Worm (Caenorhabditis elegans) whole organism, midembryonic: ENCODE measurements around the gene F31F7.2.

Experiments
- T22C8.4 ChIP-seq: fragments of 200-800 bp; sonication (Bioruptor generic); IDR thresholded peaks from 2 replicates; pipeline ENCODE4 v1.3.6; 2022; ENCODE audit warnings: missing genetic modification characterization, missing compliant biosample characterization
- cog-1 ChIP-seq: sonication (generic microtip); optimal IDR thresholded peaks from 2 replicates; lab custom pipeline; 2016; ENCODE audit warnings: missing genetic modification characterization, missing compliant biosample characterization
- flt-1 ChIP-seq: fragments of 200-800 bp; sonication (Bioruptor generic); IDR thresholded peaks from 2 replicates; pipeline ENCODE4 v1.3.6; 2022; ENCODE audit warnings: missing genetic modification characterization, missing compliant biosample characterization
- klf-2 ChIP-seq: fragments of 200-800 bp; sonication (Bioruptor generic); conservative IDR thresholded peaks from 2 replicates; pipeline ENCODE4 v1.3.6; 2022; ENCODE audit warnings: missing genetic modification reagents, missing genetic modification characterization, missing compliant biosample characterization
- med-1 ChIP-seq: sonication (generic microtip); optimal IDR thresholded peaks from 2 replicates; lab custom pipeline; 2017; ENCODE audit warnings: missing genetic modification characterization, mild to moderate bottlenecking, missing compliant biosample characterization, antibody characterized with exemption, missing genetic modification reagents; ENCODE audit not compliant: insufficient read depth
- ref-1 ChIP-seq: fragments of 200-800 bp; sonication (Bioruptor generic); conservative IDR thresholded peaks from 2 replicates; pipeline ENCODE4 v1.3.6; 2022; ENCODE audit warnings: missing genetic modification reagents, missing genetic modification characterization, missing compliant biosample characterization
- tab-1 ChIP-seq: fragments of 200-800 bp; sonication (Bioruptor generic); IDR thresholded peaks from 2 replicates; pipeline ENCODE4 v1.3.6; 2022; ENCODE audit warnings: missing genetic modification characterization, missing compliant biosample characterization
- ztf-23 ChIP-seq: fragments of 200-800 bp; sonication (Bioruptor generic); IDR thresholded peaks from 2 replicates; pipeline ENCODE4 v1.3.6; 2022; ENCODE audit warnings: missing genetic modification reagents, missing genetic modification characterization, missing compliant biosample characterization
- ztf-29 ChIP-seq: fragments of 200-800 bp; sonication (Bioruptor generic); IDR thresholded peaks from 2 replicates; pipeline ENCODE4 v1.3.6; 2022; ENCODE audit warnings: missing genetic modification reagents, missing genetic modification characterization, missing compliant biosample characterization

Gene F31F7.2

DNA sequence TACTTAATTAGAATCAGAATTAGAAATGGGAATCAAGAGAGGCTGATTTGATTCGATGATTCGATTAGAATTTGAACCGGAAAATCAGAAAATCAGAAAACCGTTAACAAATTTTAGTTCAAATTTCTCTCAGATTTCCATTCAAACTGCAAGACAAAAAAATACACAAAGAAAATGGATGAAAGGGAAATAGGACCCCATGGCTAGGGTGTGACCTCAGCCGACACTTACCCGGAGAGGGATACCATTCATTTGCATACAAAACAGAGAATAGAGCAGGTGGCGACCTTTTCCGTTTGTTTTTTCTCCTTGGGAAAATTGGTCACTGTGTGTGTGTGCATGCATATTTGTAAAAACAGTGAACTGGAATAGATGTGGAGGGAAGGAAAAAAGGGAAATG is 36.7 kb upstream of the F31F7.2 start:
- TF ChIP-seq med-1 (GFP tag; lab: Kevin White, UChicago) (no peak), T22C8.4 (GFP tag; lab: Robert Waterston, UW) (no peak), ztf-29 (GFP tag; lab: Robert Waterston, UW) (no peak), cog-1 (tag; lab: Kevin White, UChicago) (no peak), ref-1 (GFP tag; lab: Robert Waterston, UW) (no peak), ztf-23 (GFP tag; lab: Robert Waterston, UW) (no peak), klf-2 (GFP tag; lab: Robert Waterston, UW) (no peak), tab-1 (GFP tag; lab: Robert Waterston, UW) (no peak), flt-1 (GFP tag; lab: Robert Waterston, UW) (no peak)

DNA sequence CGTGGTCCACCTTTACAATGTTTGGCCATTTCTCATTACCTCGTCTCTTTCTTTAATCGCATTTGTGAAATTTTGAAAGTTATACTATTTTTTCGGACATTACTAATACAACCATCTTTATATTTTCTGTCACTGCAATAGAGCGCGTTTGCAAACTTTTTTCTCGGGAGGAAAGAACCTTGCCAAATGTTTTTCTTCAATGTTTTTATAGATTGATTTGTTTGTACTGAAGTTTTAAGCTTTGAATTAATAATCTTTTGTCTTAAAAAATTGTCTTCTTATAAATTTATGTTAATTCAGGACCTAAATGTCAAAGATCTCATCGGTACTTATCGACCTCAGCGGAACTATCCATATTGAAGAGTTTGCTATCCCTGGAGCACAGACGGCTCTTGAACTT is 35.8 kb upstream of the F31F7.2 start, which contains the start of gene K08B12.3:
TSS of gene K08B12.3 (plus strand) at position 301 of the 400 bp plus-strand sequence.
- no peak for TF ChIP-seq T22C8.4 (GFP tag; lab: Robert Waterston, UW)
- TF ChIP-seq ztf-29 (GFP tag; lab: Robert Waterston, UW), result no peak
- TF ChIP-seq med-1 (GFP tag; lab: Kevin White, UChicago), result no peak
- no peak for TF ChIP-seq tab-1 (GFP tag; lab: Robert Waterston, UW)
- no peak for TF ChIP-seq cog-1 (tag; lab: Kevin White, UChicago)
- TF ChIP-seq flt-1 (GFP tag; lab: Robert Waterston, UW), result no peak
- TF ChIP-seq ref-1 (GFP tag; lab: Robert Waterston, UW), result no peak
- TF ChIP-seq ztf-23 (GFP tag; lab: Robert Waterston, UW), result no peak
- TF ChIP-seq klf-2 (GFP tag; lab: Robert Waterston, UW), result no peak

DNA sequence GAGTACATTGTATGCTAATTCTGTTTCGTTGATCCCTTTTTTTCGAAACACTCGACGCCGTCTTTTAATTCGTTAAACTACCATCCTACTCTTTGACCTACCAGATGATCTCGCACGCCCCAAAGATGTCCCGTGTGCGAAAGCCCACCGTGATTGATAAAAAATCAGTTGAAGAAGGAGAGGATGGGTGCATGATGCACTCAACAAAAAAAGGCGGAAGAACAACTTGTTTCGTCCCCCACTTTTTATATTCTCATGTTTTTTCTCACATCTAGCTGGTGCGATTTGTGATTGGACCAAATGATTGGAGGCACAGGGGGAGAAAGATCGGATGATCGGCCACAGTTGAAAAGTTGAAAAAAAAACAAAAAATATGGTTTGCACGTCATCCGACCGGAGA is 32.3 kb upstream of the F31F7.2 start:
- no peak for TF ChIP-seq med-1 (GFP tag; lab: Kevin White, UChicago)
- TF ChIP-seq T22C8.4 (GFP tag; lab: Robert Waterston, UW), result no peak
- no peak for TF ChIP-seq klf-2 (GFP tag; lab: Robert Waterston, UW)
- TF ChIP-seq ztf-23 (GFP tag; lab: Robert Waterston, UW), result no peak
- TF ChIP-seq cog-1 (tag; lab: Kevin White, UChicago), result no peak
- no peak for TF ChIP-seq flt-1 (GFP tag; lab: Robert Waterston, UW)
- TF ChIP-seq ztf-29 (GFP tag; lab: Robert Waterston, UW), result no peak
- no peak for TF ChIP-seq ref-1 (GFP tag; lab: Robert Waterston, UW)
- TF ChIP-seq tab-1 (GFP tag; lab: Robert Waterston, UW), result no peak

DNA sequence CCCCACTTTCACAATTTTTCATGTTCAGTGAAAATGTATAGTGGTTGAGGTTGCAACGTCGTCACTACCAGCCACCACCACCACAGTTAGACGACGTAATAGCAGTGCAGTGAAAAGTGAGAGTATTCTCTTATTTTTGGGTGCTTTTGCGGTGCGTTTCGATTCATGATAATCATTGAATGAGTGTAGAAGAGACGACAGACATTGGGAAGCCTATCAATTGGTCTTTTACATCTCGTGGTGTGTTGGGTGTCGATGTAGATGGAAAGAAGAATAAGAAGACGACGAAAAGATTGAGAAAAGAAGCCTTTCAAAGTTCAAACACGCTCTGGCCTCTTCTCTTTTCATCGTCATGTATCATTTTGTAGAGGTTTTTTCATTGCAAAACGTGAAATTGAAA is 30.8 kb upstream of the F31F7.2 start:
- TF ChIP-seq flt-1 (GFP tag; lab: Robert Waterston, UW) (no peak), ztf-23 (GFP tag; lab: Robert Waterston, UW) (no peak), klf-2 (GFP tag; lab: Robert Waterston, UW) (no peak), tab-1 (GFP tag; lab: Robert Waterston, UW) (no peak), ref-1 (GFP tag; lab: Robert Waterston, UW) (no peak), med-1 (GFP tag; lab: Kevin White, UChicago) (no peak), T22C8.4 (GFP tag; lab: Robert Waterston, UW) (no peak), cog-1 (tag; lab: Kevin White, UChicago) (no peak), ztf-29 (GFP tag; lab: Robert Waterston, UW) (no peak)

DNA sequence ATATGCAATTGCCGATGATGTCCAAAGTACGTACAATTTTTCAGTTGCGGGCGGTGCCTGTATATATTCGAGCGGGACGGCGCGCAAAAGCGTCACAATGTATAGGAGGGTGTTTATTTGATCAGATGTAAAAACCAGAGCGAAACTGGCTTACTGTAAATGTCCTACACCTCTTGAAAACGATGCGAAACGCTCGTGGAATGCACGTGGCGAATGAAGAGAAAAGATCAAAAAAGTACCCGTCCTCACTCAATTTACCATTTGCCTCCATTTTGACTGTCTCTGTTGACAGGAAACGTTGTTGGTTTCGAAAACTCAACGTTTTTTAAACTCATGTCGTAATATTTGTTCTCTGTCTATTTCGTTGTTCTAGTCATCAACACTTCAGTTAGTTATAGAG is 29.9 kb upstream of the F31F7.2 start:
- TF ChIP-seq ref-1 (GFP tag; lab: Robert Waterston, UW), result no peak
- TF ChIP-seq ztf-23 (GFP tag; lab: Robert Waterston, UW), result no peak
- no peak for TF ChIP-seq ztf-29 (GFP tag; lab: Robert Waterston, UW)
- no peak for TF ChIP-seq flt-1 (GFP tag; lab: Robert Waterston, UW)
- no peak for TF ChIP-seq tab-1 (GFP tag; lab: Robert Waterston, UW)
- TF ChIP-seq med-1 (GFP tag; lab: Kevin White, UChicago), result no peak
- no peak for TF ChIP-seq cog-1 (tag; lab: Kevin White, UChicago)
- no peak for TF ChIP-seq klf-2 (GFP tag; lab: Robert Waterston, UW)
- no peak for TF ChIP-seq T22C8.4 (GFP tag; lab: Robert Waterston, UW)

DNA sequence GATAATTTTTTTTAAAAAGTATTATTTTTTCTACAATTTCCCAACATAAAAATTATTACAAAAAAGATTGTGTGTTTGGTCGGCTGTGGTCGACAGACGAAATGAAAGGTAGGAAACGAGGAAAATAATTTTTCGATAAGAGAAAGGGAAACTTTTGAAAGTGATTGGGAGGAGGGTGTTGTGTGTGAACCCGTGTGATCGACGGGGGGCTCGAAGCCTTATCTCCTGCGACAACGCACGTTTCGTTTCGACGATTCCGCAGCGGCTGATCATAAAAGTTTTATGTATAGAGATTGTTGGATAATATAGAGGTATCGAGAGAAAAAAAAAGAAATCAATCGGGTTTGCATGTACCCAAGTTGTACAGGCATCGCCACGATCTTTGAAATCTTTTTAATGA is 27.4 kb upstream of the F31F7.2 start:
- no peak for TF ChIP-seq med-1 (GFP tag; lab: Kevin White, UChicago)

DNA sequence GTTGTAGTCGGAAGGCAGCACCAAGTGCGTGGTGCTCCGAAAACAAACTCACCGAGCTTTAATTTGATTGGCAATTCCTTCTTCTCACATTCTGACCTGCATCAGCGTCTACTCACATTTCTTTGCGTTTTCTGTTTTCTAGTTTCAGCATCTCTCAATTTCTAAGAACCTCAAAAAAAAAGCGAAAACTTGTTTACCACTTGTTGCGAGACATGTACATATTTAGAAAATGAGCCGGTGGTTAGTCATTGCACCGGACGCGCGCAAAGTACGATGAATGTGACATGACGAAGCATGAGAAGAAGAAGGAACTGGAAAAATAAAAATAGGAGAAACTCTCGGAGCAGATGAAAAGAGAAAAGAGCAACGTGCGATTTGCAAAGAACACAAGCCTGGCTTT is 26.0 kb upstream of the F31F7.2 start:
- TF ChIP-seq klf-2 (GFP tag; lab: Robert Waterston, UW), result no peak

DNA sequence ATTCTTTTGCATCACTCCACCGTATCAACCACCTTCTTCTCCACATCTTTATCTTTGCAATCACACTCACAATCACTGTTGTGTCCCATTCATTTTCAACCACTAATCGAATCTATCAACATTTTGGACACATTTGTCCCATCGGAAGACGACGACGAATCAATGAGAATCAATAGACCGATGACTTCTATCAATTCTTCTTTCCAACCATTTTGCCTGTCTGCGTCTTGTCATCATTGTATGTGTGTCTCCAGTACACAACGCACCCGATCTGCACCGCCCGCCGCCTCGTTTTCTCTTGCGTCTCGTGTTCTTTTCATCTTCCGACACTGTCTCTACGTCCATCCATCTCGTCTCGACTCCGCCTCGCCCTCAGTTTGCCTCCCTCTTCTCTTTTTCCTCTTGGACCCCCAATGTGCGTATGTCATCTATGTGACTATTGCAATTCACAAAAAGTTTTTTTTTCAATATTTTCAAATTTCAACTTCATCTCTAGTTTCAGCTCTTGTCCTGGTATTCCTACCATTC is 24.1 kb upstream of the F31F7.2 start, which contains the start of gene dmd-7:
TSS of gene dmd-7 (plus strand) at position 478 of the 528 bp plus-strand sequence.
- TF ChIP-seq T22C8.4 (GFP tag; lab: Robert Waterston, UW), result no peak
- TF ChIP-seq tab-1 (GFP tag; lab: Robert Waterston, UW), result 0 out of 2 replicates have a peak, but pooled peaks have one; percentile 9

DNA sequence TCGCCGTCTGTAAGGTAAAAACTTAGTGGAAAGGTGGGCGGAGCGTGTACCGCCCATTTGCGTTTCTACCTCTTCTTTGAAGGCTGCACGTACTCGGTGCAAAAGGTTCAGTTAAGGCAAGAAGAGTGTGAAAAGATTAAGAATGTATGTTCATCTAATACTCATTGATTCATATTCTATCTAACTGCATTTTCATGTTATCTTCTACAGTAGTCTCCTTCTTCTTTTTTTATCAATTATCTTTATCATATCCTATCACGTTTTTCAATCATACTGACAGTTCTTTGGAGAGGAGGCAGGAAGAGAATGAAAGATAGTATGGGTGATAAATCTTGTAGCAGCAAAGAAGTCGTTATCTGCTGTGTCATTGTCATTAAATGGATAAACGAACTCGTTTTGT is 23.3 kb upstream of the F31F7.2 start:
- TF ChIP-seq med-1 (GFP tag; lab: Kevin White, UChicago), result no peak
- TF ChIP-seq cog-1 (tag; lab: Kevin White, UChicago), result no peak
- no peak for TF ChIP-seq tab-1 (GFP tag; lab: Robert Waterston, UW)
- TF ChIP-seq ztf-23 (GFP tag; lab: Robert Waterston, UW), result no peak
- TF ChIP-seq ztf-29 (GFP tag; lab: Robert Waterston, UW), result no peak
- no peak for TF ChIP-seq klf-2 (GFP tag; lab: Robert Waterston, UW)
- no peak for TF ChIP-seq ref-1 (GFP tag; lab: Robert Waterston, UW)
- no peak for TF ChIP-seq T22C8.4 (GFP tag; lab: Robert Waterston, UW)
- TF ChIP-seq flt-1 (GFP tag; lab: Robert Waterston, UW), result no peak
